Fruit fly (Drosophila melanogaster) whole organism, embryonic: Measurements from ENCODE around the gene CG14088.

ENCODE experiments used
- Antp ChIP-seq: fragments of 200-800 bp; sonication (Bioruptor generic); optimal IDR thresholded peaks from 3 replicates; lab custom pipeline; 2016; ENCODE audit warnings: missing biosample characterization, missing genetic modification characterization
- Awh ChIP-seq: fragments of 200-800 bp; sonication (Bioruptor generic); IDR thresholded peaks from 2 replicates; pipeline ENCODE4, ENCODE4 v1.3.6; 2022; ENCODE audit warnings: missing biosample characterization, missing genetic modification characterization
- B-H2 ChIP-seq: fragments of 200-800 bp; sonication (Bioruptor generic); optimal IDR thresholded peaks from 2 replicates; lab custom pipeline; 2018; ENCODE audit warnings: missing biosample characterization, mild to moderate bottlenecking, missing genetic modification characterization
- CG10654 ChIP-seq: fragments of 200-800 bp; sonication (Bioruptor generic); optimal IDR thresholded peaks from 2 replicates; lab custom pipeline; 2016; ENCODE audit warnings: missing biosample characterization, missing genetic modification characterization
- CG11456 ChIP-seq: fragments of 200-800 bp; sonication (Bioruptor generic); IDR thresholded peaks from 3 replicates; pipeline ENCODE4 v1.3.6; 2022; ENCODE audit warnings: missing biosample characterization, missing genetic modification characterization
- CG14050 ChIP-seq: fragments of 200-800 bp; sonication (Bioruptor generic); IDR thresholded peaks from 3 replicates; pipeline ENCODE4 v1.3.6; 2022; ENCODE audit warnings: missing biosample characterization, missing genetic modification characterization
- CG15269 ChIP-seq: fragments of 200-800 bp; sonication (Bioruptor generic); optimal IDR thresholded peaks from 2 replicates; lab custom pipeline; 2018; ENCODE audit warnings: missing biosample characterization, mild to moderate bottlenecking, missing genetic modification characterization, moderate library complexity
- CG1602 ChIP-seq: fragments of 200-800 bp; sonication (Bioruptor generic); optimal IDR thresholded peaks from 3 replicates; lab custom pipeline; 2016; ENCODE audit warnings: missing biosample characterization, missing genetic modification characterization
- CG1603 ChIP-seq: fragments of 200-800 bp; sonication (Bioruptor generic); optimal IDR thresholded peaks from 2 replicates; lab custom pipeline; 2019; ENCODE audit warnings: missing biosample characterization, mild to moderate bottlenecking, missing genetic modification characterization, moderate library complexity
- CG18476 ChIP-seq: fragments of 200-800 bp; sonication (Bioruptor generic); optimal IDR thresholded peaks from 2 replicates; lab custom pipeline; 2016; ENCODE audit warnings: missing biosample characterization, mild to moderate bottlenecking, missing genetic modification characterization
- CG18599 ChIP-seq: fragments of 200-800 bp; sonication (Bioruptor generic); optimal IDR thresholded peaks from 3 replicates; lab custom pipeline; 2017; ENCODE audit warnings: missing biosample characterization, missing genetic modification characterization, mild to moderate bottlenecking, moderate library complexity, missing genetic modification reagents
- CG2875 ChIP-seq: fragments of 200-800 bp; sonication (Bioruptor generic); optimal IDR thresholded peaks from 2 replicates; lab custom pipeline; 2017; ENCODE audit warnings: missing biosample characterization, mild to moderate bottlenecking, missing genetic modification characterization, missing genetic modification reagents
- CG31365 ChIP-seq: fragments of 200-800 bp; sonication (Bioruptor generic); optimal IDR thresholded peaks from 2 replicates; lab custom pipeline; 2018; ENCODE audit warnings: missing biosample characterization, mild to moderate bottlenecking, missing genetic modification characterization
- CG7839 ChIP-seq: fragments of 200-800 bp; sonication (Bioruptor generic); optimal IDR thresholded peaks from 3 replicates; lab custom pipeline; 2018; ENCODE audit warnings: missing biosample characterization, mild to moderate bottlenecking, missing genetic modification characterization, moderate library complexity
- CG8359 ChIP-seq: fragments of 200-800 bp; sonication (Bioruptor generic); optimal IDR thresholded peaks from 2 replicates; lab custom pipeline; 2017; ENCODE audit warnings: missing biosample characterization, mild to moderate bottlenecking, missing genetic modification characterization, borderline replicate concordance
- CG8388 ChIP-seq: fragments of 200-800 bp; sonication (Bioruptor generic); optimal IDR thresholded peaks from 2 replicates; lab custom pipeline; 2019; ENCODE audit warnings: missing biosample characterization, mild to moderate bottlenecking, missing genetic modification characterization, moderate library complexity
- CG8765 ChIP-seq: fragments of 200-800 bp; sonication (Bioruptor generic); IDR thresholded peaks from 2 replicates; pipeline ENCODE4 v1.3.6; 2022; ENCODE audit warnings: missing biosample characterization, missing genetic modification characterization
- CG9876 ChIP-seq: fragments of 200-800 bp; sonication (Bioruptor generic); optimal IDR thresholded peaks from 2 replicates; lab custom pipeline; 2016; ENCODE audit warnings: missing biosample characterization, missing genetic modification characterization
- CTCF ChIP-seq: fragments of 200-800 bp; sonication (Bioruptor generic); optimal IDR thresholded peaks from 2 replicates; lab custom pipeline; 2017; ENCODE audit warnings: missing biosample characterization, mild to moderate bottlenecking, missing genetic modification characterization, moderate library complexity
- CkIIα-i1 ChIP-seq: fragments of 200-800 bp; sonication (Bioruptor generic); IDR thresholded peaks from 2 replicates; pipeline ENCODE4 v1.3.6; 2022; ENCODE audit warnings: missing biosample characterization, missing genetic modification characterization
- Dad ChIP-seq: fragments of 200-800 bp; sonication (Bioruptor generic); optimal IDR thresholded peaks from 3 replicates; lab custom pipeline; 2016; ENCODE audit warnings: missing biosample characterization, missing genetic modification characterization
- Elba2 ChIP-seq: fragments of 200-800 bp; sonication (Bioruptor generic); optimal IDR thresholded peaks from 3 replicates; lab custom pipeline; 2016; ENCODE audit warnings: missing biosample characterization, missing genetic modification characterization
- GATAe ChIP-seq: fragments of 200-800 bp; sonication (Bioruptor generic); conservative IDR thresholded peaks from 2 replicates; pipeline ENCODE4 v1.3.6; 2022; ENCODE audit warnings: missing biosample characterization, missing genetic modification characterization
- Hr78 ChIP-seq, 2 experiments: fragments of 200-800 bp in 1 of 2; fragments of >200 bp in 1 of 2; sonication (Bioruptor generic) in 1 of 2; optimal IDR thresholded peaks; 2 replicates each; lab custom pipeline; 2017 to 2019; ENCODE audit warnings: missing biosample characterization in 2 of 2, missing genetic modification characterization in 2 of 2, mild to moderate bottlenecking in 1 of 2, moderate library complexity in 1 of 2
- Max ChIP-seq: fragments of 200-800 bp; sonication (Bioruptor generic); optimal IDR thresholded peaks from 2 replicates; lab custom pipeline; 2016; ENCODE audit warnings: missing biosample characterization, mild to moderate bottlenecking, missing genetic modification characterization
- Mrtf ChIP-seq: fragments of 200-800 bp; sonication (Bioruptor generic); IDR thresholded peaks from 3 replicates; pipeline ENCODE4 v1.3.6; 2022; ENCODE audit warnings: missing biosample characterization, missing genetic modification characterization
- Myb ChIP-seq: fragments of 200-800 bp; sonication (Bioruptor generic); optimal IDR thresholded peaks from 2 replicates; lab custom pipeline; 2016; ENCODE audit warnings: missing biosample characterization, missing genetic modification characterization
- Rx ChIP-seq: fragments of 200-800 bp; sonication (Bioruptor generic); IDR thresholded peaks from 2 replicates; pipeline ENCODE4 v1.3.6; 2022; ENCODE audit warnings: missing biosample characterization, missing genetic modification characterization
- Ssrp ChIP-seq: fragments of 200-800 bp; sonication (Bioruptor generic); optimal IDR thresholded peaks from 2 replicates; lab custom pipeline; 2018; ENCODE audit warnings: missing biosample characterization, mild to moderate bottlenecking, missing genetic modification characterization, moderate library complexity
- Tbp ChIP-seq: fragments of >200 bp; optimal IDR thresholded peaks from 2 replicates; lab custom pipeline; 2018; ENCODE audit warnings: missing biosample characterization, missing genetic modification characterization
- bab2 ChIP-seq: fragments of 200-800 bp; sonication (Bioruptor generic); optimal IDR thresholded peaks from 2 replicates; lab custom pipeline; 2016; ENCODE audit warnings: missing biosample characterization, missing genetic modification characterization
- danr ChIP-seq: fragments of 200-800 bp; sonication (Bioruptor generic); IDR thresholded peaks from 2 replicates; pipeline ENCODE4 v1.3.6; 2022; ENCODE audit warnings: missing biosample characterization, missing genetic modification characterization
- disco-r ChIP-seq: fragments of 200-800 bp; sonication (Bioruptor generic); optimal IDR thresholded peaks from 2 replicates; lab custom pipeline; 2016; ENCODE audit warnings: missing biosample characterization, missing genetic modification characterization
- eve ChIP-seq, 2 experiments: fragments of >200 bp; optimal IDR thresholded peaks; 2 replicates each; lab custom pipeline; 2017; ENCODE audit warnings: missing biosample characterization in 2 of 2, missing genetic modification characterization in 2 of 2
- fd3F ChIP-seq: fragments of 200-800 bp; sonication (Bioruptor generic); optimal IDR thresholded peaks from 2 replicates; lab custom pipeline; 2018; ENCODE audit warnings: missing biosample characterization, mild to moderate bottlenecking, missing genetic modification characterization, moderate library complexity
- fu2 ChIP-seq: fragments of 200-800 bp; sonication (Bioruptor generic); optimal IDR thresholded peaks from 2 replicates; lab custom pipeline; 2016; ENCODE audit warnings: missing biosample characterization, missing genetic modification characterization
- ham ChIP-seq: fragments of 200-800 bp; sonication (Bioruptor generic); IDR thresholded peaks from 2 replicates; pipeline ENCODE4 v1.3.6; 2022; ENCODE audit warnings: missing biosample characterization, missing genetic modification characterization
- hkb ChIP-seq, 2 experiments: fragments of 200-800 bp in 1 of 2; fragments of >200 bp in 1 of 2; sonication (Bioruptor generic) in 1 of 2; IDR thresholded peaks in 1 of 2; optimal IDR thresholded peaks in 1 of 2; 2 replicates each; pipeline versions ENCODE4 v1.3.6 to Lab custom; 2017 to 2022; ENCODE audit warnings: missing biosample characterization in 1 of 2, missing genetic modification characterization in 1 of 2
- lmd ChIP-seq: fragments of 200-800 bp; sonication (Bioruptor generic); IDR thresholded peaks from 2 replicates; pipeline ENCODE4 v1.3.6; 2022; ENCODE audit warnings: missing biosample characterization, missing genetic modification characterization
- lov ChIP-seq, 2 experiments: fragments of 200-800 bp in 1 of 2; fragments of >200 bp in 1 of 2; sonication (Bioruptor generic) in 1 of 2; IDR thresholded peaks in 1 of 2; optimal IDR thresholded peaks in 1 of 2; 2 replicates in 1 of 2; 3 replicates in 1 of 2; pipeline versions ENCODE4 v1.3.6 to Lab custom; 2017 to 2022; ENCODE audit warnings: missing biosample characterization in 1 of 2, missing genetic modification characterization in 1 of 2
- nerfin-1 ChIP-seq: fragments of 200-800 bp; sonication (Bioruptor generic); optimal IDR thresholded peaks from 3 replicates; lab custom pipeline; 2019; ENCODE audit warnings: missing biosample characterization, mild to moderate bottlenecking, missing genetic modification characterization, moderate library complexity
- nerfin-2 ChIP-seq: fragments of 200-800 bp; sonication (Bioruptor generic); IDR thresholded peaks from 2 replicates; pipeline ENCODE4 v1.3.6; 2022; ENCODE audit warnings: missing biosample characterization, missing genetic modification characterization; ENCODE audit not compliant: partially characterized antibody
- odd ChIP-seq: fragments of 200-800 bp; sonication (Bioruptor generic); optimal IDR thresholded peaks from 2 replicates; lab custom pipeline; 2017; ENCODE audit warnings: missing biosample characterization, mild to moderate bottlenecking, missing genetic modification characterization
- salm ChIP-seq: fragments of 200-800 bp; sonication (Bioruptor generic); optimal IDR thresholded peaks from 2 replicates; lab custom pipeline; 2018; ENCODE audit warnings: missing biosample characterization, mild to moderate bottlenecking, missing genetic modification characterization
- schlank ChIP-seq: fragments of 200-800 bp; sonication (Bioruptor generic); optimal IDR thresholded peaks from 2 replicates; lab custom pipeline; 2018; ENCODE audit warnings: missing biosample characterization, mild to moderate bottlenecking, missing genetic modification characterization
- shn ChIP-seq: fragments of 200-800 bp; sonication (Bioruptor generic); optimal IDR thresholded peaks from 3 replicates; lab custom pipeline; 2016; ENCODE audit warnings: missing biosample characterization, missing genetic modification characterization
- slou ChIP-seq: fragments of 200-800 bp; sonication (Bioruptor generic); optimal IDR thresholded peaks from 3 replicates; lab custom pipeline; 2016; ENCODE audit warnings: missing biosample characterization, missing genetic modification characterization
- so ChIP-seq: fragments of 200-800 bp; sonication (Bioruptor generic); IDR thresholded peaks from 3 replicates; pipeline ENCODE4 v1.3.6; 2022; ENCODE audit warnings: missing biosample characterization, missing genetic modification characterization
- tio ChIP-seq: fragments of 200-800 bp; sonication (Bioruptor generic); optimal IDR thresholded peaks from 2 replicates; lab custom pipeline; 2017; ENCODE audit warnings: missing biosample characterization, missing genetic modification characterization, inconsistent platforms
- zen ChIP-seq: fragments of 200-800 bp; sonication (Bioruptor generic); optimal IDR thresholded peaks from 3 replicates; lab custom pipeline; 2018; ENCODE audit warnings: missing biosample characterization, mild to moderate bottlenecking, missing genetic modification characterization, moderate library complexity
- zen2 ChIP-seq: fragments of 200-800 bp; sonication (Bioruptor generic); IDR thresholded peaks from 3 replicates; pipeline ENCODE4 v1.3.6; 2022; ENCODE audit warnings: missing biosample characterization, missing genetic modification characterization; ENCODE audit not compliant: partially characterized antibody

Gene CG14088

dm6 chr3L:19294235-19294612, 23.8 kb upstream of the CG14088 start, which contains the start of gene fal (continued):
- TF ChIP-seq CG7839 (tag; lab: Kevin White, UChicago) (no peak), CG18599 (no peak), B-H2 (GFP tag; lab: Kevin White, UChicago) (no peak), CG8765 (GFP tag; lab: Robert Waterston, UW) (peak; percentile 46; the same call in 1 of the 2 replicates), bab2 (GFP tag; lab: Kevin White, UChicago) (no peak), Mrtf (GFP tag; lab: Robert Waterston, UW) (0 out of 3 replicates have a peak, but pooled peaks have one; percentile 26), CG2875 (GFP tag; lab: Kevin White, UChicago) (no peak), schlank (tag; lab: Kevin White, UChicago) (no peak), Dad (GFP tag; lab: Kevin White, UChicago) (no peak), Rx (GFP tag; lab: Robert Waterston, UW) (no peak), CG1602 (GFP tag; lab: Kevin White, UChicago) (peak; percentile 21), CG11456 (GFP tag; lab: Robert Waterston, UW) (no peak; the same call in 2 of the 3 replicates), fd3F (GFP tag; lab: Kevin White, UChicago) (no peak), so (no peak), slou (GFP tag; lab: Kevin White, UChicago) (no peak), CTCF (GFP tag; lab: Kevin White, UChicago) (peak; percentile 95), CG15269 (tag; lab: Kevin White, UChicago) (no peak), zen (peak; percentile 20), CG8359 (GFP tag; lab: Kevin White, UChicago) (no peak), CG8388 (GFP tag; lab: Kevin White, UChicago) (no peak), GATAe (no peak), fu2 (no peak), CG14050 (GFP tag; lab: Robert Waterston, UW) (no peak), CG10654 (GFP tag; lab: Kevin White, UChicago) (peak; percentile 13), Awh (no peak), Hr78 (GFP tag; optimal IDR thresholded peaks at IDR 0.05; lab: Kevin White, UChicago) (no peak), eve (GFP tag; optimal IDR thresholded peaks at IDR 0.05; lab: Kevin White, UChicago) (no peak), CkIIα-i1 (GFP tag; lab: Robert Waterston, UW) (no peak), tio (GFP tag; lab: Kevin White, UChicago) (no peak), zen2 (no peak), lmd (GFP tag; lab: Robert Waterston, UW) (no peak; the same call in 1 of the 2 replicates), CG18476 (GFP tag; lab: Kevin White, UChicago) (no peak), danr (GFP tag; lab: Robert Waterston, UW) (no peak), salm (tag; lab: Kevin White, UChicago) (no peak), hkb (optimal IDR thresholded peaks at IDR 0.05; lab: Kevin White, UChicago) (no peak), hkb (GFP tag; IDR thresholded peaks at IDR 0.05; lab: Robert Waterston, UW) (no peak), shn (no peak), nerfin-2 (0 out of 2 replicates have a peak, but pooled peaks have one; percentile 17), Tbp (GFP tag; lab: Kevin White, UChicago) (no peak), Antp (peak; percentile 43), Myb (GFP tag; lab: Kevin White, UChicago) (no peak), Elba2 (GFP tag; lab: Kevin White, UChicago) (peak; percentile 8), odd (GFP tag; lab: Kevin White, UChicago) (no peak), CG31365 (tag; lab: Kevin White, UChicago) (no peak), lov (optimal IDR thresholded peaks at IDR 0.05; lab: Kevin White, UChicago) (no peak), lov (GFP tag; IDR thresholded peaks at IDR 0.05; lab: Robert Waterston, UW) (no peak), Ssrp (tag; lab: Kevin White, UChicago) (no peak), ham (GFP tag; lab: Robert Waterston, UW) (no peak), disco-r (GFP tag; lab: Kevin White, UChicago) (no peak), nerfin-1 (tag; lab: Kevin White, UChicago) (no peak), CG1603 (tag; lab: Kevin White, UChicago) (peak; percentile 43), Max (GFP tag; lab: Kevin White, UChicago) (peak; percentile 11), CG9876 (no peak)
